Fruit fly (Drosophila melanogaster) S2 (cell line): ENCODE data around the gene CG32277.

Experiments used
- CG8478 ChIP-seq: fragments of >200 bp; optimal IDR thresholded peaks from 2 replicates; lab custom pipeline; 2018
- CTCF ChIP-seq, 2 experiments: fragments of >200 bp; optimal IDR thresholded peaks; 2 replicates each; lab custom pipeline; 2018

- TF ChIP-seq CG8478 (no peak), CTCF (optimal IDR thresholded peaks at IDR 0.05; lab: Kevin White, UChicago) (no peak)
These were observed 39.0 kb downstream of the CG32277 start, which contains the start of gene Asciz for dm6 chr3L:3166200-3166695.
